Worm (Caenorhabditis elegans): ENCODE results near the gene sph-1.

Gene sph-1

DNA sequence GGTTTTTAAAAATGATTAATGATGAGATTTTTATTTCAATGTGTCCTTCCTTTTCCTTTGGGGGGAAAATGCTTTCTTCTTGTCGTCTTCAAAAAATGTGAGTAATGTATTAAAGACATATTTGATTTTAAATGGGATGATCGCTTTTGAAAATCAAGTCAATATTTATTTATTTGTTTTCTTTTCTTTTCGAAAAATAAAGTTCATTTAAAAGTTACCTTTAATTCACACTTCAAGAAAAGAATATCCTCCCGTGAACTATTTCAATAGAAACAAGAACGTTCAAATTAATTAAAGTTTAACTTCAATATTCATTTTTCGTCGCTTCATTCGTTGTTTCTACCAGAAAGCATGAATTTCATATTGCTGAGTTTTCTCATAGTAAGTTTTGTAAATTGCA, 17.9 kb downstream of the sph-1 start, which contains the start of gene irld-8:
TSS of gene irld-8 (plus strand) at position 301 of the 400 bp plus-strand sequence.
- no peak for TF ChIP-seq mef-2 (tag; optimal IDR thresholded peaks at IDR 0.05)
- no peak for TF ChIP-seq sup-37 (GFP tag; optimal IDR thresholded peaks at IDR 0.05)
- TF ChIP-seq pax-3 (tag; optimal IDR thresholded peaks at IDR 0.05): no peak
- TF ChIP-seq dsc-1 (tag; optimal IDR thresholded peaks at IDR 0.05): no peak
- no peak for TF ChIP-seq efl-1 (optimal IDR thresholded peaks at IDR 0.05)
- no peak for TF ChIP-seq efl-1 (GFP tag; optimal IDR thresholded peaks at IDR 0.05 in 1 of 2)
- no peak for TF ChIP-seq ceh-8 (GFP tag; optimal IDR thresholded peaks at IDR 0.05)
- TF ChIP-seq rnt-1 (tag; optimal IDR thresholded peaks at IDR 0.05): no peak
- TF ChIP-seq unc-62 (GFP tag; optimal IDR thresholded peaks at IDR 0.05): no peak
- TF ChIP-seq nhr-47 (tag; optimal IDR thresholded peaks at IDR 0.05): no peak
- TF ChIP-seq ces-1 (GFP tag; optimal IDR thresholded peaks at IDR 0.05): no peak
- TF ChIP-seq nhr-84 (tag; optimal IDR thresholded peaks at IDR 0.05): no peak

DNA sequence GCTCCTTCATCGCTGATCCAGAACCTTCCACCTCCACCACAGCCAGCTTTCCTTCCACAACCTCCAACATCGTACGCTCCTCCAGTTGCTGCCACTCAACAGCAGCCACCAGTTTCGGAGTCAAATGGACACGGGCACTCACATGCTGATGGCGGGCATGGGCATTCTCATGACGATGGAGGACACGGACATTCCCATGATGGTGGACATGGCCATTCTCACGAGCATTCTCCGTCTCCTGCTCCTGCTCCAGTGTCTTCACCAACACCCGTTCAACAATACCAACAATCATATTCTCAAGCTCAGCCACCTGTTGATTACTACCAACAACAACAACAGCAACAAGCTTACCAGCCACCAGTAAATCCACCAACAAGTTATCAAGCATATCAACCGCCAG, 18.8 kb downstream of the sph-1 start:
- no peak for TF ChIP-seq alr-1 (tag; optimal IDR thresholded peaks at IDR 0.05; ENCODE audit: borderline replicate concordance)
- no peak for TF ChIP-seq unc-30 (tag; optimal IDR thresholded peaks at IDR 0.05)
- TF ChIP-seq mep-1 (tag; optimal IDR thresholded peaks at IDR 0.05): no peak
- TF ChIP-seq snu-23 (GFP tag; optimal IDR thresholded peaks at IDR 0.05): no peak
- TF ChIP-seq nhr-28 (tag; optimal IDR thresholded peaks at IDR 0.05): no peak
- TF ChIP-seq nhr-47 (tag; optimal IDR thresholded peaks at IDR 0.05): no peak
- no peak for TF ChIP-seq nhr-19 (GFP tag; conservative IDR thresholded peaks at IDR 0.05)
- TF ChIP-seq unc-98 (GFP tag; IDR thresholded peaks at IDR 0.05): no peak
- no peak for TF ChIP-seq grh-1 (GFP tag; IDR thresholded peaks at IDR 0.05)
- no peak for TF ChIP-seq aly-2 (tag; optimal IDR thresholded peaks at IDR 0.05)
- TF ChIP-seq hpl-2 (GFP tag; optimal IDR thresholded peaks at IDR 0.05): no peak
- no peak for TF ChIP-seq rnt-1 (tag; optimal IDR thresholded peaks at IDR 0.05)

DNA sequence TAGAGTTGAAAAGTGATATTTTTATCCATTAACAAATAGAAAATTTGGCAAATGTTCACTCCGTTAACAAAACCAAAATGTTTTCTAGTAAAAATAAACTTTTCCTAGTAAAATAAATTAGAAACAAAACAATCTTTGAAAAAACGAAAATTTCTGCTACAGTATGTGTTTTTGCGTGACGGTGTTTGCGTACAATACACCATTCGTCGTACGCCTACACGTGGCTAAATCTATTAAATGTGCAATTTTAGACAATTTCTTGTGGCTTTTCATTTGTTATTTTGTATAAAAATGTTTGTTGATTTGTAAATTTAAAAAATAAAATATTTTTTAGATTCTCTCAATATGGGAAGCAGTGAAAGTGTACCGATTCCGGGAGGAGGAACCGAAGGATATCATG, 20.2 kb downstream of the sph-1 start, which contains the start of gene Y42H9AR.1:
TSS of gene Y42H9AR.1 (plus strand) at position 233 of the 400 bp plus-strand sequence.
- no peak for TF ChIP-seq ces-1 (GFP tag; optimal IDR thresholded peaks at IDR 0.05)
- no peak for TF ChIP-seq hlh-4 (tag; optimal IDR thresholded peaks at IDR 0.05)
- TF ChIP-seq aly-2 (tag; optimal IDR thresholded peaks at IDR 0.05): no peak
- no peak for TF ChIP-seq unc-130 (tag; optimal IDR thresholded peaks at IDR 0.05)
- TF ChIP-seq nhr-28 (tag; optimal IDR thresholded peaks at IDR 0.05): no peak
- TF ChIP-seq xbp-1 (tag; optimal IDR thresholded peaks at IDR 0.05): peak; percentile 49
- no peak for TF ChIP-seq hpl-2 (GFP tag; optimal IDR thresholded peaks at IDR 0.05)
- no peak for TF ChIP-seq nhr-12 (tag; optimal IDR thresholded peaks at IDR 0.05)
- TF ChIP-seq zip-4 (GFP tag; optimal IDR thresholded peaks at IDR 0.05): no peak
- TF ChIP-seq grh-1 (GFP tag; IDR thresholded peaks at IDR 0.05): no peak
- peak in 1 of 2 experiments; percentile 37 for TF ChIP-seq lsy-2 (tag; optimal IDR thresholded peaks at IDR 0.05)
- TF ChIP-seq tlp-1 (tag; optimal IDR thresholded peaks at IDR 0.05): no peak
- TF ChIP-seq pax-3 (tag; optimal IDR thresholded peaks at IDR 0.05): no peak
- no peak for TF ChIP-seq C04F5.9 (tag; optimal IDR thresholded peaks at IDR 0.05)
- TF ChIP-seq elt-2 (tag; optimal IDR thresholded peaks at IDR 0.05): no peak
- no peak for TF ChIP-seq unc-98 (GFP tag; IDR thresholded peaks at IDR 0.05)
- no peak for TF ChIP-seq fkh-4 (tag; optimal IDR thresholded peaks at IDR 0.05; ENCODE audit: borderline replicate concordance)
- no peak for TF ChIP-seq alr-1 (tag; optimal IDR thresholded peaks at IDR 0.05; ENCODE audit: borderline replicate concordance)
- TF ChIP-seq tbx-2 (tag; optimal IDR thresholded peaks at IDR 0.05): no peak
- no peak for TF ChIP-seq dsc-1 (tag; optimal IDR thresholded peaks at IDR 0.05)
- TF ChIP-seq ceh-82 (tag; optimal IDR thresholded peaks at IDR 0.05): no peak
- peak in 1 of 2 experiments; percentile 42 for TF ChIP-seq lin-35 (GFP tag; optimal IDR thresholded peaks at IDR 0.05)
- no peak for TF ChIP-seq efl-3 (GFP tag; optimal IDR thresholded peaks at IDR 0.05)
- TF ChIP-seq ztf-11 (tag; optimal IDR thresholded peaks at IDR 0.05): no peak
- TF ChIP-seq ceh-88 (GFP tag; IDR thresholded peaks at IDR 0.05): no peak
- TF ChIP-seq aha-1 (tag; optimal IDR thresholded peaks at IDR 0.05): no peak
- peak; percentile 2 for TF ChIP-seq snu-23 (GFP tag; optimal IDR thresholded peaks at IDR 0.05)
- TF ChIP-seq F16B12.6 (tag; optimal IDR thresholded peaks at IDR 0.05): peak; percentile 92
- no peak for TF ChIP-seq nhr-76 (tag; optimal IDR thresholded peaks at IDR 0.05)
- no peak for TF ChIP-seq nhr-77 (tag; optimal IDR thresholded peaks at IDR 0.05)
- TF ChIP-seq sptf-1 (tag; optimal IDR thresholded peaks at IDR 0.05): no peak
- TF ChIP-seq pag-3 (tag; optimal IDR thresholded peaks at IDR 0.05; ENCODE audit: borderline replicate concordance, insufficient read depth): no peak
- no peak for TF ChIP-seq Y116A8C.19 (tag; optimal IDR thresholded peaks at IDR 0.05; ENCODE audit: borderline replicate concordance)
- no peak for TF ChIP-seq nhr-84 (tag; optimal IDR thresholded peaks at IDR 0.05)
- TF ChIP-seq skn-1 (tag; optimal IDR thresholded peaks at IDR 0.05): no peak
- TF ChIP-seq vab-15 (tag; optimal IDR thresholded peaks at IDR 0.05): no peak
- TF ChIP-seq fos-1 (tag; optimal IDR thresholded peaks at IDR 0.05): no peak
- TF ChIP-seq ztf-4 (tag; optimal IDR thresholded peaks at IDR 0.05): no peak
